Fruit fly (Drosophila melanogaster) whole organism, embryonic: ENCODE measurements around the gene Helz.

Experiments
- Aef1 ChIP-seq: fragments of 200-800 bp; sonication (Bioruptor generic); IDR thresholded peaks from 3 replicates; pipeline ENCODE4 v1.3.6; 2022; ENCODE audit warnings: missing biosample characterization, missing genetic modification characterization
- Atf-2 ChIP-seq: fragments of 200-800 bp; sonication (Bioruptor generic); optimal IDR thresholded peaks from 2 replicates; lab custom pipeline; 2016; ENCODE audit warnings: missing biosample characterization, missing genetic modification characterization
- C15 ChIP-seq: fragments of 200-800 bp; sonication (Bioruptor generic); IDR thresholded peaks from 3 replicates; pipeline ENCODE4 v1.3.6; 2022; ENCODE audit warnings: missing biosample characterization, missing genetic modification characterization
- CG10979 ChIP-seq: fragments of 200-800 bp; sonication (Bioruptor generic); optimal IDR thresholded peaks from 2 replicates; lab custom pipeline; 2018; ENCODE audit warnings: missing biosample characterization, mild to moderate bottlenecking, missing genetic modification characterization, moderate library complexity
- CG12155 ChIP-seq: fragments of 200-800 bp; sonication (Bioruptor generic); optimal IDR thresholded peaks from 3 replicates; lab custom pipeline; 2016; ENCODE audit warnings: missing biosample characterization, missing genetic modification characterization
- CG17568 ChIP-seq: fragments of 200-800 bp; sonication (Bioruptor generic); optimal IDR thresholded peaks from 2 replicates; lab custom pipeline; 2018; ENCODE audit warnings: missing biosample characterization, mild to moderate bottlenecking, missing genetic modification characterization, moderate library complexity
- CG18011 ChIP-seq: fragments of 200-800 bp; sonication (Bioruptor generic); optimal IDR thresholded peaks from 2 replicates; lab custom pipeline; 2017; ENCODE audit warnings: missing biosample characterization, missing genetic modification characterization, mild to moderate bottlenecking, moderate library complexity, missing genotype
- CG3407 ChIP-seq: fragments of 200-800 bp; sonication (Bioruptor generic); optimal IDR thresholded peaks from 2 replicates; lab custom pipeline; 2018; ENCODE audit warnings: missing biosample characterization, mild to moderate bottlenecking, missing genetic modification characterization
- CG4820 ChIP-seq: fragments of 200-800 bp; sonication (Bioruptor generic); optimal IDR thresholded peaks from 3 replicates; lab custom pipeline; 2016; ENCODE audit warnings: missing biosample characterization, missing genetic modification characterization
- CG5953 ChIP-seq: fragments of 200-800 bp; sonication (Bioruptor generic); IDR thresholded peaks from 2 replicates; pipeline ENCODE4 v1.3.6; 2022; ENCODE audit warnings: missing biosample characterization, missing genetic modification characterization
- CG6272 ChIP-seq: fragments of 200-800 bp; sonication (Bioruptor generic); IDR thresholded peaks from 2 replicates; pipeline ENCODE4 v1.3.6; 2022; ENCODE audit warnings: missing biosample characterization, missing genetic modification characterization
- CG7372 ChIP-seq: fragments of 200-800 bp; sonication (Bioruptor generic); IDR thresholded peaks from 2 replicates; pipeline ENCODE4 v1.3.6; 2022; ENCODE audit warnings: missing biosample characterization, missing genetic modification characterization
- CG9876 ChIP-seq: fragments of 200-800 bp; sonication (Bioruptor generic); optimal IDR thresholded peaks from 2 replicates; lab custom pipeline; 2016; ENCODE audit warnings: missing biosample characterization, missing genetic modification characterization
- Camta ChIP-seq: fragments of 200-800 bp; sonication (Bioruptor generic); optimal IDR thresholded peaks from 2 replicates; lab custom pipeline; 2016; ENCODE audit warnings: missing biosample characterization, missing genetic modification characterization
- D19A ChIP-seq: fragments of 200-800 bp; optimal IDR thresholded peaks from 3 replicates; lab custom pipeline; 2019; ENCODE audit warnings: missing biosample characterization, mild to moderate bottlenecking, missing genetic modification characterization, moderate library complexity
- Doc2 ChIP-seq: fragments of 200-800 bp; sonication (Bioruptor generic); IDR thresholded peaks from 2 replicates; pipeline ENCODE4 v1.3.6; 2022; ENCODE audit warnings: missing biosample characterization, missing genetic modification characterization
- E2f1 ChIP-seq: fragments of 200-800 bp; sonication (Bioruptor generic); IDR thresholded peaks from 2 replicates; pipeline ENCODE4 v1.3.6; 2022; ENCODE audit warnings: missing biosample characterization, missing genetic modification characterization
- Ets65A ChIP-seq: fragments of 200-800 bp; sonication (Bioruptor generic); peaks from one replicate; lab custom pipeline; 2016; ENCODE audit warnings: missing biosample characterization, missing genetic modification characterization
- Fer2 ChIP-seq: fragments of 200-800 bp; sonication (Bioruptor generic); optimal IDR thresholded peaks from 2 replicates; lab custom pipeline; 2018; ENCODE audit warnings: missing biosample characterization, mild to moderate bottlenecking, missing genetic modification characterization, moderate library complexity
- Hey ChIP-seq: fragments of 200-800 bp; sonication (Bioruptor generic); optimal IDR thresholded peaks from 3 replicates; lab custom pipeline; 2018; ENCODE audit warnings: missing biosample characterization, mild to moderate bottlenecking, missing genetic modification characterization
- HmgD ChIP-seq: fragments of 200-800 bp; sonication (Bioruptor generic); optimal IDR thresholded peaks from 3 replicates; lab custom pipeline; 2016; ENCODE audit warnings: missing biosample characterization, missing genetic modification characterization
- Lim3 ChIP-seq: fragments of 200-800 bp; sonication (Bioruptor generic); IDR thresholded peaks from 2 replicates; pipeline ENCODE4 v1.3.6; 2022; ENCODE audit warnings: missing biosample characterization, missing genetic modification characterization
- Mes4 ChIP-seq: fragments of 200-800 bp; sonication (Bioruptor generic); optimal IDR thresholded peaks from 2 replicates; lab custom pipeline; 2016; ENCODE audit warnings: missing biosample characterization, missing genetic modification characterization
- NC2α ChIP-seq: fragments of 200-800 bp; sonication (Bioruptor generic); optimal IDR thresholded peaks from 2 replicates; lab custom pipeline; 2016; ENCODE audit warnings: missing biosample characterization, missing genetic modification characterization
- Nf-YC ChIP-seq: fragments of 200-800 bp; optimal IDR thresholded peaks from 3 replicates; lab custom pipeline; 2019; ENCODE audit warnings: missing biosample characterization, mild to moderate bottlenecking, missing genetic modification characterization, moderate library complexity
- Ssrp ChIP-seq: fragments of 200-800 bp; sonication (Bioruptor generic); optimal IDR thresholded peaks from 2 replicates; lab custom pipeline; 2018; ENCODE audit warnings: missing biosample characterization, mild to moderate bottlenecking, missing genetic modification characterization, moderate library complexity
- caup ChIP-seq: fragments of 200-800 bp; sonication (Bioruptor generic); optimal IDR thresholded peaks from 3 replicates; lab custom pipeline; 2017; ENCODE audit warnings: missing biosample characterization, mild to moderate bottlenecking, missing genetic modification characterization, moderate library complexity; ENCODE audit not compliant: severe bottlenecking
- chn ChIP-seq: fragments of 200-800 bp; sonication (Bioruptor generic); optimal IDR thresholded peaks from 2 replicates; lab custom pipeline; 2016; ENCODE audit warnings: missing biosample characterization, missing genetic modification characterization
- dati ChIP-seq: fragments of 200-800 bp; sonication (Bioruptor generic); IDR thresholded peaks from 2 replicates; pipeline ENCODE4 v1.3.6; 2022; ENCODE audit warnings: missing biosample characterization, missing genetic modification characterization
- dmrt99B ChIP-seq: fragments of 200-800 bp; sonication (Bioruptor generic); optimal IDR thresholded peaks from 2 replicates; lab custom pipeline; 2018; ENCODE audit warnings: missing biosample characterization, mild to moderate bottlenecking, missing genetic modification characterization, moderate library complexity
- fd96Cb ChIP-seq: fragments of 200-800 bp; sonication (Bioruptor generic); optimal IDR thresholded peaks from 2 replicates; lab custom pipeline; 2018; ENCODE audit warnings: missing biosample characterization, mild to moderate bottlenecking, missing genetic modification characterization, moderate library complexity
- ftz-f1 ChIP-seq: fragments of 200-800 bp; sonication (Bioruptor generic); optimal IDR thresholded peaks from 2 replicates; lab custom pipeline; 2016; ENCODE audit warnings: missing biosample characterization, missing genetic modification characterization
- grau ChIP-seq: fragments of 200-800 bp; optimal IDR thresholded peaks from 3 replicates; lab custom pipeline; 2019; ENCODE audit warnings: missing biosample characterization, mild to moderate bottlenecking, missing genetic modification characterization, moderate library complexity
- gsb ChIP-seq: fragments of 200-800 bp; sonication (Bioruptor generic); IDR thresholded peaks from 2 replicates; pipeline ENCODE4 v1.3.6; 2022; ENCODE audit warnings: missing biosample characterization, missing genetic modification characterization
- ham ChIP-seq: fragments of 200-800 bp; sonication (Bioruptor generic); IDR thresholded peaks from 2 replicates; pipeline ENCODE4 v1.3.6; 2022; ENCODE audit warnings: missing biosample characterization, missing genetic modification characterization
- hth ChIP-seq: fragments of >200 bp; optimal IDR thresholded peaks from 2 replicates; lab custom pipeline; 2017; ENCODE audit warnings: inconsistent platforms
- lilli ChIP-seq: fragments of 200-800 bp; sonication (Bioruptor generic); optimal IDR thresholded peaks from 3 replicates; lab custom pipeline; 2016; ENCODE audit warnings: missing biosample characterization, missing genetic modification characterization
- nau ChIP-seq: fragments of 200-800 bp; sonication (Bioruptor generic); optimal IDR thresholded peaks from 3 replicates; lab custom pipeline; 2017; ENCODE audit warnings: missing biosample characterization, mild to moderate bottlenecking, missing genetic modification characterization, missing genetic modification reagents
- nmo ChIP-seq: fragments of 200-800 bp; sonication (Bioruptor generic); optimal IDR thresholded peaks from 2 replicates; lab custom pipeline; 2018; ENCODE audit warnings: missing biosample characterization, mild to moderate bottlenecking, missing genetic modification characterization, moderate library complexity
- prd ChIP-seq, 3 experiments: fragments of >200 bp in 2 of 3; fragments of 200-800 bp in 1 of 3; sonication (Bioruptor generic) in 1 of 3; optimal IDR thresholded peaks in 2 of 3; IDR thresholded peaks in 1 of 3; 2 replicates in 2 of 3; 3 replicates in 1 of 3; pipeline versions ENCODE4 v1.3.6 to Lab custom; 2017 to 2022; ENCODE audit warnings: missing biosample characterization in 1 of 3, missing genetic modification characterization in 1 of 3
- rib ChIP-seq: fragments of 200-800 bp; sonication (Bioruptor generic); IDR thresholded peaks from 2 replicates; pipeline ENCODE4 v1.3.6; 2022; ENCODE audit warnings: missing biosample characterization, missing genetic modification characterization
- row ChIP-seq: fragments of 200-800 bp; sonication (Bioruptor generic); IDR thresholded peaks from 3 replicates; pipeline ENCODE4 v1.3.6; 2022; ENCODE audit warnings: missing biosample characterization, missing genetic modification characterization
- scrt ChIP-seq: fragments of 200-800 bp; sonication (Bioruptor generic); optimal IDR thresholded peaks from 2 replicates; lab custom pipeline; 2018; ENCODE audit warnings: missing biosample characterization, mild to moderate bottlenecking, missing genetic modification characterization, moderate library complexity
- sima ChIP-seq: fragments of 200-800 bp; sonication (Bioruptor generic); optimal IDR thresholded peaks from 2 replicates; lab custom pipeline; 2016; ENCODE audit warnings: missing biosample characterization, missing genetic modification characterization
- slp2 ChIP-seq: fragments of 200-800 bp; sonication (Bioruptor generic); optimal IDR thresholded peaks from 2 replicates; lab custom pipeline; 2016; ENCODE audit warnings: missing biosample characterization, missing genetic modification characterization
- sqz ChIP-seq: fragments of 200-800 bp; sonication (Bioruptor generic); optimal IDR thresholded peaks from 3 replicates; lab custom pipeline; 2018; ENCODE audit warnings: missing biosample characterization, mild to moderate bottlenecking, missing genetic modification characterization
- sug ChIP-seq: fragments of 200-800 bp; optimal IDR thresholded peaks from 2 replicates; lab custom pipeline; 2019; ENCODE audit warnings: missing biosample characterization, mild to moderate bottlenecking, missing genetic modification characterization, moderate library complexity
- tgo ChIP-seq: fragments of 200-800 bp; sonication (Bioruptor generic); IDR thresholded peaks from 3 replicates; pipeline ENCODE4 v1.3.6; 2022; ENCODE audit warnings: missing biosample characterization, missing genetic modification characterization
- trem ChIP-seq: fragments of 200-800 bp; optimal IDR thresholded peaks from 3 replicates; lab custom pipeline; 2019; ENCODE audit warnings: missing biosample characterization, mild to moderate bottlenecking, missing genetic modification characterization, moderate library complexity
- wek ChIP-seq: fragments of 200-800 bp; sonication (Bioruptor generic); optimal IDR thresholded peaks from 3 replicates; lab custom pipeline; 2018; ENCODE audit warnings: missing biosample characterization, mild to moderate bottlenecking, missing genetic modification characterization, moderate library complexity
- wor ChIP-seq: fragments of 200-800 bp; sonication (Bioruptor generic); IDR thresholded peaks from 2 replicates; pipeline ENCODE4 v1.3.6; 2022; ENCODE audit warnings: missing biosample characterization, missing genetic modification characterization

The Helz gene

DNA sequence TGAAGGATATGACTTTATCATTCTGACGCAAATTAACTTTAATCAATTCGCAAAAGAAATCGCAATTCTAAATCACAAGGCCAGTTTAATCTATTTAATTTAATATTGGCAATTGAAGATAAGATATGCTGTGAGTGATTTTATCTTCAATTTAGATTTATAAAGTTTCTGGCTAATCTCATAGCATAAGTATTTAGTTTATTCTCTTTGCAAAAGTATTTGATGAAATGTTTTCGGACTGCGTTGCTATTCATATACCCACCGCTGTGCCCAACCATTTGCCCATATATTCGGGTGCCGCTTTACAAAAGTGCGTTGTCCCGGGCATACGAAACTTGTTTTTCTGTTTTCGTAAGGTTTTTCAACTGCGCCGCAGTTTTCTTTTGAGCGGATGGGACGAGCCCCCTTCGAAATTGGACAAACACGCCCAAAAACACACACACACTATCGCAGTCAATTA is 4.8 kb upstream of the Helz start (continued):
- no peak; the same call in 1 of the 2 replicates for TF ChIP-seq CG5953 (GFP tag; lab: Robert Waterston, UW)
- TF ChIP-seq C15: peak; percentile 87
- TF ChIP-seq grau (tag; lab: Kevin White, UChicago): peak; percentile 97
- TF ChIP-seq CG12155: peak; percentile 93
- TF ChIP-seq D19A (tag; lab: Kevin White, UChicago): peak; percentile 95
- peak; percentile 98 for TF ChIP-seq CG10979 (tag; lab: Kevin White, UChicago)
- peak; percentile 98 for TF ChIP-seq dmrt99B (tag; lab: Kevin White, UChicago)
- TF ChIP-seq chn: peak; percentile 95
- TF ChIP-seq Atf-2 (GFP tag; lab: Kevin White, UChicago): peak; percentile 93
- TF ChIP-seq Ets65A (GFP tag; lab: Kevin White, UChicago): peak; percentile 99
- peak; percentile 61; the same call in 1 of the 2 replicates for TF ChIP-seq Doc2
- TF ChIP-seq Hey (tag; lab: Kevin White, UChicago): peak; percentile 72
- peak; percentile 95 for TF ChIP-seq row
- TF ChIP-seq CG6272 (GFP tag; lab: Robert Waterston, UW): peak; percentile 64
- TF ChIP-seq Lim3 (GFP tag; lab: Robert Waterston, UW): peak; percentile 84
- peak; percentile 93 for TF ChIP-seq scrt (GFP tag; lab: Kevin White, UChicago)
- TF ChIP-seq Aef1 (GFP tag; lab: Robert Waterston, UW): peak; percentile 81
- TF ChIP-seq CG3407 (GFP tag; lab: Kevin White, UChicago): peak; percentile 91
- TF ChIP-seq fd96Cb (tag; lab: Kevin White, UChicago): peak; percentile 98
- no peak for TF ChIP-seq prd (optimal IDR thresholded peaks at IDR 0.05; lab: Kevin White, UChicago)
- TF ChIP-seq prd (GFP tag; IDR thresholded peaks at IDR 0.05; lab: Robert Waterston, UW): peak; percentile 94
- TF ChIP-seq wek: peak; percentile 76
- peak; percentile 93 for TF ChIP-seq slp2
- TF ChIP-seq Ssrp (tag; lab: Kevin White, UChicago): peak; percentile 98
- peak; percentile 96 for TF ChIP-seq caup (GFP tag; lab: Kevin White, UChicago)
- TF ChIP-seq sima (GFP tag; lab: Kevin White, UChicago): peak; percentile 82
- peak; percentile 92 for TF ChIP-seq Nf-YC
- peak; percentile 77 for TF ChIP-seq CG9876 (GFP tag; lab: Kevin White, UChicago)
- TF ChIP-seq gsb (GFP tag; lab: Robert Waterston, UW): peak; percentile 82
- TF ChIP-seq tgo (GFP tag; lab: Robert Waterston, UW): peak; percentile 91
- TF ChIP-seq Fer2 (tag; lab: Kevin White, UChicago): peak; percentile 89
- TF ChIP-seq HmgD (GFP tag; lab: Kevin White, UChicago): peak; percentile 64
- peak; percentile 96 for TF ChIP-seq CG17568 (GFP tag; lab: Kevin White, UChicago)
- TF ChIP-seq dati (GFP tag; lab: Robert Waterston, UW): peak; percentile 58; the same call in 1 of the 2 replicates
- peak; percentile 86 for TF ChIP-seq CG7372 (GFP tag; lab: Robert Waterston, UW)
- TF ChIP-seq sug (tag; lab: Kevin White, UChicago): peak; percentile 93
- TF ChIP-seq rib (GFP tag; lab: Robert Waterston, UW): peak; percentile 85
- peak; percentile 91 for TF ChIP-seq Mes4
- no peak for TF ChIP-seq ham (GFP tag; lab: Robert Waterston, UW)
- peak; percentile 97 for TF ChIP-seq sqz
- peak; percentile 91 for TF ChIP-seq NC2α
- peak; percentile 95 for TF ChIP-seq Camta (GFP tag; lab: Kevin White, UChicago)
- TF ChIP-seq ftz-f1 (GFP tag; lab: Kevin White, UChicago): peak; percentile 51
- peak; percentile 86 for TF ChIP-seq CG18011 (GFP tag; lab: Kevin White, UChicago)
- TF ChIP-seq trem (tag; lab: Kevin White, UChicago): peak; percentile 95
- peak; percentile 98 for TF ChIP-seq nau (GFP tag; lab: Kevin White, UChicago)
- TF ChIP-seq lilli: peak; percentile 96
- TF ChIP-seq E2f1: peak; percentile 90
- no peak for TF ChIP-seq hth (lab: Kevin White, UChicago)
- peak; percentile 96 for TF ChIP-seq CG4820 (GFP tag; lab: Kevin White, UChicago)
- peak; percentile 88 for TF ChIP-seq wor (GFP tag; lab: Robert Waterston, UW)
- TF ChIP-seq nmo: peak; percentile 99
